Worm (Caenorhabditis elegans): ENCODE results near the gene T10H10.2.

ce11 chrX:2294198-2294800, at the start of gene T10H10.2:
- no peak for TF ChIP-seq ref-1 (GFP tag; conservative IDR thresholded peaks at IDR 0.05)
- TF ChIP-seq med-1 (GFP tag; optimal IDR thresholded peaks at IDR 0.05; ENCODE audit: insufficient read depth) = no peak
- no peak for TF ChIP-seq T22C8.4 (GFP tag; IDR thresholded peaks at IDR 0.05)

All from whole organism, midembryonic.